Fruit fly (Drosophila melanogaster): Measurements from ENCODE around the gene CG6013.

Gene CG6013

DNA sequence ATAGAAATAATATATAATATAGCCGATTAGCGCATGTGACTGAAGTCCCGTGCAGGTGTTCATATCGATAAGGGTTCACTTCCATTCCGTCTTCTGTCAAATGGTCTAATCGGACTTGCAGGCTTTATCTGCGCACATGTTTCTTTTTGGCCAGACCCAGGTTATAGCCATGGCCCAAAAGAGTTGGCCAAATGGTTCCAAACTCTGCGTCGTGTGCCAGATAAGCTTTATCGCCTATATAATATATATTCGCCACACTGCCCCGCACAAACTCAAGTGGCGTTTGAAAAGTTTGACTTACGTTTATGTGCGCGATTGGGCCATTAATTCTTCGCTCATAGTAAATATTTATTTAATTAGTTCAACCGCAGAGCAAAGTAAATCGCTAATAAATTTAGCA is 19.9 kb downstream of the CG6013 start:
- TF ChIP-seq CG32532 (GFP tag; IDR thresholded peaks at IDR 0.05) (no peak), CG10654 (GFP tag; optimal IDR thresholded peaks at IDR 0.05) (no peak), mirr (GFP tag; optimal IDR thresholded peaks at IDR 0.05) (peak; percentile 19), Med (GFP tag) (peak; percentile 12), Deaf1 (tag; optimal IDR thresholded peaks at IDR 0.05) (no peak), CG8944 (GFP tag; optimal IDR thresholded peaks at IDR 0.05) (no peak), Awh (GFP tag; IDR thresholded peaks at IDR 0.05) (no peak), nau (GFP tag; optimal IDR thresholded peaks at IDR 0.05) (no peak), Max (GFP tag; optimal IDR thresholded peaks at IDR 0.05) (no peak), Nf-YB (GFP tag; optimal IDR thresholded peaks at IDR 0.05) (no peak), exex (tag; optimal IDR thresholded peaks at IDR 0.05) (peak; percentile 93), cwo (GFP tag; optimal IDR thresholded peaks at IDR 0.05) (peak; percentile 94), CG6175 (GFP tag; IDR thresholded peaks at IDR 0.05) (no peak)

DNA sequence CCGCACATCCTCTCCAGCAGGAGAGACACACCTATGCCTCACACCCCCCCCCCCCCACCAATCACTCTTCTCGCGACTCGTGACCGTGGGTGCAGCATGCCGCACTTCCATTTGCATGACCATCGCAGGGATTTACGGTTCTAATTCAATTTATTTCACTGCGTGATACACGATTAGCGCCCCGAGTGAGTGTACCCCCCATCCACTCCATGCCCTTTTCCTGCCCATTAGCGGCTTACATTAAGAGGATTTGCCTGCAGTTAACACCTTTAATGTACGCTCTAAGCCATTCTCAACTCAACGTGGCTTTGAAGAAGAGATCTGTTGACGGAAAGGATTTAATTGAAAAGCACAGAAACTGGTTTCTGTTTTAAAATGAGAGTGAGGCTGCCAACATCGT is 21.2 kb downstream of the CG6013 start:
- TF ChIP-seq HHEX (GFP tag; optimal IDR thresholded peaks at IDR 0.05) (no peak), CG4730 (GFP tag; IDR thresholded peaks at IDR 0.05) (0 out of 2 replicates have a peak, but pooled peaks have one; percentile 11), CG17802 (tag; optimal IDR thresholded peaks at IDR 0.05) (no peak), crol (GFP tag; IDR thresholded peaks at IDR 0.05) (peak; percentile 69), CG1832 (GFP tag; optimal IDR thresholded peaks at IDR 0.05) (no peak), CG8290 (GFP tag; optimal IDR thresholded peaks at IDR 0.05) (no peak), CG8290 (tag; optimal IDR thresholded peaks at IDR 0.05) (no peak), gt (GFP tag; IDR thresholded peaks at IDR 0.05) (no peak), oc (tag; optimal IDR thresholded peaks at IDR 0.05) (peak; percentile 93)

dm6 chr3R:19054839-19055238 is 23.5 kb downstream of the CG6013 start:
- peak; percentile 56 for TF ChIP-seq CG4360 (GFP tag; IDR thresholded peaks at IDR 0.05)
- TF ChIP-seq fu2 (GFP tag; optimal IDR thresholded peaks at IDR 0.05): no peak
- TF ChIP-seq twi (tag; optimal IDR thresholded peaks at IDR 0.05): peak; percentile 82
- 0 out of 3 replicates have a peak, but pooled peaks have one; percentile 33 for TF ChIP-seq CG2199 (GFP tag; IDR thresholded peaks at IDR 0.05)
- TF ChIP-seq CoRest (tag; optimal IDR thresholded peaks at IDR 0.05): no peak
- TF ChIP-seq sens (GFP tag): no peak

DNA sequence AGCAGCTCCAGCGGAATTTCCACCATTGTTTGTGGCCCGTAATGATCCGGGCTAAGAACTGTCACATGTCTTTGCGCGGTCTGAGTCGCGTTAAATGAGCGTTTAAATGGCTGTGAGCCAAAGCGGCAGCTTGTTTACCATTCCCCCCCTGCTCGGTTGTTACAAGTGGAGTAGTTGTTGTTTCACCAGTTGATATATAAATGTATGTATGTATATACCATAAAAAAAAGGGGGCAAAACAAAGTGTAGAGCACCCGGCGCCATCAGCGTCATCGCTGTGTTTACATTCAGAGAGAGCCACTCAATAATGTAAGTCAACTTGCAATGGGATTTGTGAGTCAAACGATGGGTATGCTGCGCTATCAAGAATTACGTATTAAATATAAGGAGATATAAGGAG is 25.6 kb downstream of the CG6013 start:
- no peak for TF ChIP-seq bowl (GFP tag; IDR thresholded peaks at IDR 0.05)
- TF ChIP-seq trem (tag; optimal IDR thresholded peaks at IDR 0.05): no peak
- TF ChIP-seq CG42726 (GFP tag; IDR thresholded peaks at IDR 0.05; ENCODE audit: partially characterized antibody): no peak
- no peak for TF ChIP-seq CG4282 (GFP tag; optimal IDR thresholded peaks at IDR 0.05)
- TF ChIP-seq NC2α (GFP tag; optimal IDR thresholded peaks at IDR 0.05): no peak
- no peak for TF ChIP-seq Rx (GFP tag; IDR thresholded peaks at IDR 0.05)
- TF ChIP-seq dysf (GFP tag; IDR thresholded peaks at IDR 0.05): 0 out of 3 replicates have a peak, but pooled peaks have one; percentile 21
- no peak for TF ChIP-seq dmrt99B (tag; optimal IDR thresholded peaks at IDR 0.05)
- no peak for TF ChIP-seq CG18476 (GFP tag; optimal IDR thresholded peaks at IDR 0.05)
- 0 out of 2 replicates have a peak, but pooled peaks have one; percentile 34 for TF ChIP-seq CG11696 (GFP tag; IDR thresholded peaks at IDR 0.05)
- no peak for TF ChIP-seq CG2889 (GFP tag; IDR thresholded peaks at IDR 0.05)
- TF ChIP-seq tup (GFP tag; optimal IDR thresholded peaks at IDR 0.05): no peak
- no peak for TF ChIP-seq CG18262 (tag; optimal IDR thresholded peaks at IDR 0.05)
- no peak for TF ChIP-seq en (GFP tag; optimal IDR thresholded peaks at IDR 0.05)
- no peak for TF ChIP-seq CG7372 (GFP tag; IDR thresholded peaks at IDR 0.05)
- peak; percentile 68 for TF ChIP-seq Med (GFP tag)
- no peak for TF ChIP-seq run (tag; optimal IDR thresholded peaks at IDR 0.05)
- no peak for TF ChIP-seq CG17328 (GFP tag; IDR thresholded peaks at IDR 0.05)
- TF ChIP-seq Eip74EF (GFP tag; optimal IDR thresholded peaks at IDR 0.05): no peak
- TF ChIP-seq chm (GFP tag; IDR thresholded peaks at IDR 0.05): 0 out of 2 replicates have a peak, but pooled peaks have one; percentile 18
- no peak for TF ChIP-seq exex (tag; optimal IDR thresholded peaks at IDR 0.05)
- TF ChIP-seq ind (GFP tag; optimal IDR thresholded peaks at IDR 0.05): no peak
- peak; percentile 13; the same call in 1 of the 2 replicates for TF ChIP-seq vvl (GFP tag; IDR thresholded peaks at IDR 0.05)

All from whole organism, embryonic.